Worm (Caenorhabditis elegans) whole organism, L1 larva: ENCODE measurements around the gene col-78.

Source experiments
- C04F5.9 ChIP-seq: sonication (generic microtip); optimal IDR thresholded peaks from 2 replicates; lab custom pipeline; 2016; ENCODE audit warnings: missing genetic modification characterization, missing compliant biosample characterization
- C16A3.4 ChIP-seq: fragments of 150-350 bp; optimal IDR thresholded peaks from 2 replicates; lab custom pipeline; 2014; ENCODE audit warnings: missing biosample characterization, missing genetic modification characterization
- Y116A8C.19 ChIP-seq: sonication (generic microtip); optimal IDR thresholded peaks from 2 replicates; lab custom pipeline; 2016; ENCODE audit warnings: missing compliant biosample characterization, missing genetic modification characterization, borderline replicate concordance
- ama-1 ChIP-seq: fragments of 150-350 bp; optimal IDR thresholded peaks from 2 replicates; lab custom pipeline; 2014
- blmp-1 ChIP-seq: fragments of 150-350 bp; optimal IDR thresholded peaks from 2 replicates; lab custom pipeline; 2014; ENCODE audit warnings: missing biosample characterization, missing genetic modification characterization
- ceh-63 ChIP-seq: fragments of 200-800 bp; sonication (Bioruptor generic); optimal IDR thresholded peaks from 2 replicates; lab custom pipeline; 2018; ENCODE audit warnings: mild to moderate bottlenecking, missing genetic modification characterization, missing compliant biosample characterization
- ceh-88 ChIP-seq: fragments of 200-800 bp; sonication (Bioruptor generic); IDR thresholded peaks from 2 replicates; pipeline ENCODE4 v1.3.6; 2022; ENCODE audit warnings: missing genetic modification characterization, missing compliant biosample characterization
- ceh-90 ChIP-seq: sonication (generic microtip); optimal IDR thresholded peaks from 2 replicates; lab custom pipeline; 2016; ENCODE audit warnings: missing genetic modification characterization, missing compliant biosample characterization
- dpl-1 ChIP-seq, 3 experiments: fragments of 150-350 bp in 2 of 3; sonication (generic microtip) in 1 of 3; optimal IDR thresholded peaks; 2 replicates each; lab custom pipeline; 2014 to 2017; ENCODE audit warnings: missing biosample characterization in 3 of 3, missing genetic modification characterization in 3 of 3, missing genetic modification reagents in 3 of 3
- efl-1 ChIP-seq, 4 experiments: fragments of 150-350 bp; optimal IDR thresholded peaks in 3 of 4; peaks in 1 of 4; 1 replicate in 1 of 4; 2 replicates in 3 of 4; lab custom pipeline; 2014; ENCODE audit warnings: missing biosample characterization in 2 of 4, missing genetic modification characterization in 2 of 4, missing genetic modification reagents in 2 of 4
- egl-13 ChIP-seq: sonication (generic microtip); optimal IDR thresholded peaks from 2 replicates; lab custom pipeline; 2016; ENCODE audit warnings: missing genotype, missing genetic modification reagents, missing genetic modification characterization, missing compliant biosample characterization
- elt-2 ChIP-seq: sonication (generic microtip); optimal IDR thresholded peaks from 2 replicates; lab custom pipeline; 2016; ENCODE audit warnings: missing genetic modification characterization, mild to moderate bottlenecking, inconsistent platforms, missing compliant biosample characterization, missing genetic modification reagents
- elt-3 ChIP-seq, 6 experiments: fragments of 150-350 bp in 1 of 6; sonication (generic microtip); optimal IDR thresholded peaks; 2 replicates each; lab custom pipeline; 2017 to 2018; ENCODE audit warnings: missing biosample characterization in 6 of 6, missing genetic modification characterization in 6 of 6, inconsistent platforms in 1 of 6
- fkh-4 ChIP-seq: sonication (generic microtip); optimal IDR thresholded peaks from 2 replicates; lab custom pipeline; 2016; ENCODE audit warnings: missing compliant biosample characterization, missing genetic modification characterization, borderline replicate concordance
- fos-1 ChIP-seq: fragments of 150-350 bp; optimal IDR thresholded peaks from 2 replicates; lab custom pipeline; 2014; ENCODE audit warnings: missing biosample characterization, missing genetic modification characterization
- hlh-4 ChIP-seq: sonication (generic microtip); optimal IDR thresholded peaks from 2 replicates; lab custom pipeline; 2016; ENCODE audit warnings: mild to moderate bottlenecking, missing genetic modification characterization, missing compliant biosample characterization
- hpl-2 ChIP-seq: fragments of 150-350 bp; optimal IDR thresholded peaks from 2 replicates; lab custom pipeline; 2014; ENCODE audit warnings: missing biosample characterization, missing genetic modification reagents, missing genetic modification characterization
- jun-1 ChIP-seq: fragments of 150-350 bp; optimal IDR thresholded peaks from 2 replicates; lab custom pipeline; 2014; ENCODE audit warnings: missing biosample characterization, missing genetic modification reagents, missing genetic modification characterization
- lin-14 ChIP-seq: fragments of 200-800 bp; sonication (Bioruptor generic); optimal IDR thresholded peaks from 2 replicates; lab custom pipeline; 2018; ENCODE audit warnings: mild to moderate bottlenecking, missing genetic modification characterization, moderate library complexity, missing compliant biosample characterization
- lin-35 ChIP-seq, 2 experiments: fragments of 150-350 bp; optimal IDR thresholded peaks; 2 replicates each; lab custom pipeline; 2014; ENCODE audit warnings: missing biosample characterization in 2 of 2, missing genetic modification characterization in 2 of 2, missing genetic modification reagents in 2 of 2
- lin-39 ChIP-seq: fragments of 150-350 bp; optimal IDR thresholded peaks from 2 replicates; lab custom pipeline; 2014; ENCODE audit warnings: missing biosample characterization, missing genetic modification reagents, missing genetic modification characterization
- lsy-2 ChIP-seq, 2 experiments: fragments of 150-350 bp; optimal IDR thresholded peaks; 2 replicates each; lab custom pipeline; 2014; ENCODE audit warnings: missing biosample characterization in 2 of 2, missing genetic modification characterization in 2 of 2
- mep-1 ChIP-seq: fragments of 150-350 bp; optimal IDR thresholded peaks from 2 replicates; lab custom pipeline; 2014; ENCODE audit warnings: missing biosample characterization, missing genetic modification characterization
- nhr-11 ChIP-seq: fragments of 150-350 bp; optimal IDR thresholded peaks from 2 replicates; lab custom pipeline; 2014; ENCODE audit warnings: missing biosample characterization, missing genetic modification characterization
- nhr-12 ChIP-seq: sonication (generic microtip); optimal IDR thresholded peaks from 2 replicates; lab custom pipeline; 2017; ENCODE audit warnings: missing biosample characterization, missing genetic modification characterization
- nhr-28 ChIP-seq: fragments of 150-350 bp; optimal IDR thresholded peaks from 2 replicates; lab custom pipeline; 2014; ENCODE audit warnings: missing biosample characterization, missing genetic modification characterization
- nhr-47 ChIP-seq: sonication (generic microtip); optimal IDR thresholded peaks from 2 replicates; lab custom pipeline; 2016; ENCODE audit warnings: mild to moderate bottlenecking, missing genetic modification characterization, moderate library complexity, missing compliant biosample characterization
- nhr-71 ChIP-seq: sonication (generic microtip); optimal IDR thresholded peaks from 2 replicates; lab custom pipeline; 2016; ENCODE audit warnings: mild to moderate bottlenecking, missing genetic modification characterization, moderate library complexity, missing compliant biosample characterization
- nhr-85 ChIP-seq: sonication (generic microtip); peaks from one replicate; lab custom pipeline; 2016; ENCODE audit warnings: missing genetic modification characterization, inconsistent platforms, missing compliant biosample characterization
- pqm-1 ChIP-seq: sonication (generic microtip); optimal IDR thresholded peaks from 3 replicates; lab custom pipeline; 2017; ENCODE audit warnings: missing biosample characterization, missing genetic modification characterization
- snpc-4 ChIP-seq: fragments of 150-350 bp; optimal IDR thresholded peaks from 2 replicates; lab custom pipeline; 2014; ENCODE audit warnings: missing biosample characterization, missing genetic modification characterization
- sox-4 ChIP-seq: sonication (generic microtip); optimal IDR thresholded peaks from 2 replicates; lab custom pipeline; 2016; ENCODE audit warnings: missing genetic modification characterization, missing compliant biosample characterization
- sptf-1 ChIP-seq: fragments of 150-350 bp; optimal IDR thresholded peaks from 2 replicates; lab custom pipeline; 2014; ENCODE audit warnings: missing biosample characterization, missing genetic modification characterization
- sup-37 ChIP-seq: fragments of 200-800 bp; sonication (Bioruptor generic); optimal IDR thresholded peaks from 2 replicates; lab custom pipeline; 2018; ENCODE audit warnings: mild to moderate bottlenecking, missing genetic modification characterization, missing compliant biosample characterization
- unc-62 ChIP-seq: fragments of 150-350 bp; optimal IDR thresholded peaks from 2 replicates; lab custom pipeline; 2014; ENCODE audit warnings: missing biosample characterization, missing genetic modification reagents, missing genetic modification characterization
- vab-15 ChIP-seq: sonication (generic microtip); optimal IDR thresholded peaks from 2 replicates; lab custom pipeline; 2017; ENCODE audit warnings: missing genotype, mild to moderate bottlenecking, missing genetic modification characterization, missing compliant biosample characterization
- zip-4 ChIP-seq: fragments of 200-800 bp; sonication (Bioruptor generic); optimal IDR thresholded peaks from 2 replicates; lab custom pipeline; 2018; ENCODE audit warnings: mild to moderate bottlenecking, missing genetic modification characterization, moderate library complexity, missing compliant biosample characterization
- ztf-11 ChIP-seq, 2 experiments: sonication (generic microtip); optimal IDR thresholded peaks; 2 replicates each; lab custom pipeline; 2016 to 2017; ENCODE audit warnings: missing genetic modification characterization in 2 of 2, missing biosample characterization in 1 of 2, missing compliant biosample characterization in 1 of 2
- ztf-4 ChIP-seq: fragments of 150-350 bp; optimal IDR thresholded peaks from 2 replicates; lab custom pipeline; 2014; ENCODE audit warnings: missing biosample characterization, missing genetic modification characterization

The col-78 gene

ce11 chrII:9189648-9190047, 37.3 kb downstream of the col-78 start:
- TF ChIP-seq pqm-1 (tag; lab: Kevin White, UChicago) (no peak), snpc-4 (tag; lab: Kevin White, UChicago) (no peak), sox-4 (tag; lab: Kevin White, UChicago) (no peak), ztf-4 (tag; lab: Kevin White, UChicago) (no peak), nhr-71 (tag; lab: Kevin White, UChicago) (no peak), lsy-2 (tag; optimal IDR thresholded peaks at IDR 0.05; lab: Kevin White, UChicago) (no peak), egl-13 (tag; lab: Kevin White, UChicago) (no peak), nhr-12 (no peak), jun-1 (no peak), nhr-11 (tag; lab: Kevin White, UChicago) (no peak), sup-37 (GFP tag; lab: Kevin White, UChicago) (no peak), ceh-88 (GFP tag; lab: Robert Waterston, UW) (no peak), Y116A8C.19 (tag; lab: Kevin White, UChicago) (no peak), blmp-1 (tag; lab: Kevin White, UChicago) (peak; percentile 79), zip-4 (GFP tag; lab: Kevin White, UChicago) (no peak), fos-1 (tag; lab: Kevin White, UChicago) (no peak), elt-3 (tag; optimal IDR thresholded peaks at IDR 0.05; lab: Kevin White, UChicago) (peak in 1 of 6 experiments; percentile 17), mep-1 (tag; lab: Kevin White, UChicago) (peak; percentile 38), fkh-4 (tag; lab: Kevin White, UChicago) (no peak), C16A3.4 (tag; lab: Kevin White, UChicago) (no peak), lin-39 (tag; lab: Kevin White, UChicago) (no peak), ceh-63 (no peak), nhr-85 (peak; percentile 86), vab-15 (tag; lab: Kevin White, UChicago) (no peak), lin-14 (GFP tag; lab: Kevin White, UChicago) (peak; percentile 70), C04F5.9 (tag; lab: Kevin White, UChicago) (no peak), hpl-2 (GFP tag; lab: Kevin White, UChicago) (no peak), ztf-11 (tag; optimal IDR thresholded peaks at IDR 0.05; lab: Kevin White, UChicago) (no peak), nhr-47 (tag; lab: Kevin White, UChicago) (no peak), unc-62 (GFP tag; lab: Kevin White, UChicago) (no peak), hlh-4 (tag; lab: Kevin White, UChicago) (no peak), ceh-90 (tag; lab: Kevin White, UChicago) (no peak)

ce11 chrII:9190513-9191099, 38.3 kb downstream of the col-78 start:
- peak; percentile 62 for TF ChIP-seq blmp-1 (tag; lab: Kevin White, UChicago)
- no peak for TF ChIP-seq dpl-1 (GFP tag; optimal IDR thresholded peaks at IDR 0.05; lab: Kevin White, UChicago)
- TF ChIP-seq nhr-28 (tag; lab: Kevin White, UChicago) = no peak
- TF ChIP-seq sptf-1 (tag; lab: Kevin White, UChicago) = no peak

ce11 chrII:9194195-9194594, 41.9 kb downstream of the col-78 start, which contains the start of gene twk-4:
TSS of gene twk-4 (minus strand) at chrII:9194295.
- no peak for TF ChIP-seq efl-1 (optimal IDR thresholded peaks at IDR 0.05; lab: Kevin White, UChicago)
- peak in 1 of 2 experiments; percentile 27 for TF ChIP-seq efl-1 (GFP tag; optimal IDR thresholded peaks at IDR 0.05 in 1 of 2; lab: Kevin White, UChicago)
- TF ChIP-seq egl-13 (tag; lab: Kevin White, UChicago) = no peak

ce11 chrII:9196325-9196724, 44.0 kb downstream of the col-78 start:
- TF ChIP-seq lin-35 (GFP tag; optimal IDR thresholded peaks at IDR 0.05; lab: Kevin White, UChicago) = peak in 1 of 2 experiments; percentile 8
- no peak for TF ChIP-seq ama-1 (lab: Kevin White, UChicago)
- TF ChIP-seq elt-2 (tag; lab: Kevin White, UChicago) = peak; percentile 49
